Worm (Caenorhabditis elegans) whole organism, young adult: Measurements from ENCODE around the gene F36H5.10.

Source experiments
- B0336.3 ChIP-seq: fragments of 200-800 bp; sonication (Bioruptor generic); IDR thresholded peaks from 2 replicates; pipeline ENCODE4 v1.3.6; 2022; ENCODE audit warnings: missing genetic modification characterization, missing compliant biosample characterization
- F10E7.11 ChIP-seq: sonication (generic microtip); optimal IDR thresholded peaks from 2 replicates; lab custom pipeline; 2017; ENCODE audit warnings: mild to moderate bottlenecking, missing genetic modification characterization, moderate library complexity, missing compliant biosample characterization
- F23B12.7 ChIP-seq: sonication (generic microtip); optimal IDR thresholded peaks from 2 replicates; lab custom pipeline; 2017; ENCODE audit warnings: missing genetic modification characterization, mild to moderate bottlenecking, missing compliant biosample characterization, antibody characterized with exemption, moderate library complexity; ENCODE audit not compliant: insufficient read depth
- F33H1.4 ChIP-seq: fragments of 200-800 bp; sonication (Bioruptor generic); IDR thresholded peaks from 2 replicates; pipeline ENCODE4 v1.3.6; 2022; ENCODE audit warnings: missing genetic modification reagents, missing genetic modification characterization, missing compliant biosample characterization
- F39B2.1 ChIP-seq: fragments of 200-800 bp; sonication (Bioruptor generic); IDR thresholded peaks from 2 replicates; pipeline ENCODE4 v1.3.6; 2022; ENCODE audit warnings: missing genetic modification reagents, missing genetic modification characterization, missing compliant biosample characterization
- Y53F4B.3 ChIP-seq: fragments of 200-800 bp; sonication (Bioruptor generic); IDR thresholded peaks from 2 replicates; pipeline ENCODE4 v1.3.6; 2022; ENCODE audit warnings: missing genetic modification reagents, missing genetic modification characterization, missing compliant biosample characterization
- ama-1 ChIP-seq, 3 experiments: fragments of 150-350 bp in 1 of 3; sonication (generic microtip) in 2 of 3; optimal IDR thresholded peaks; 2 replicates each; lab custom pipeline; 2014 to 2018; ENCODE audit warnings: missing biosample characterization in 2 of 3, missing genetic modification characterization in 2 of 3, missing genetic modification reagents in 2 of 3
- bed-2 ChIP-seq: fragments of 200-800 bp; sonication (Bioruptor generic); IDR thresholded peaks from 2 replicates; pipeline ENCODE4 v1.3.6; 2022; ENCODE audit warnings: missing genetic modification reagents, missing genetic modification characterization, missing compliant biosample characterization
- ceh-27 ChIP-seq: fragments of 200-800 bp; sonication (Bioruptor generic); optimal IDR thresholded peaks from 2 replicates; lab custom pipeline; 2018; ENCODE audit warnings: mild to moderate bottlenecking, missing genetic modification characterization, moderate library complexity, missing compliant biosample characterization
- ceh-40 ChIP-seq: fragments of 200-800 bp; sonication (Bioruptor generic); IDR thresholded peaks from 2 replicates; pipeline ENCODE4 v1.3.6; 2022; ENCODE audit warnings: missing genetic modification characterization, missing compliant biosample characterization
- ceh-79 ChIP-seq: sonication (generic microtip); optimal IDR thresholded peaks from 2 replicates; lab custom pipeline; 2017; ENCODE audit warnings: mild to moderate bottlenecking, missing genetic modification characterization, missing compliant biosample characterization
- egl-18 ChIP-seq: fragments of 200-800 bp; sonication (Bioruptor generic); IDR thresholded peaks from 2 replicates; pipeline ENCODE4 v1.3.6; 2022; ENCODE audit warnings: missing genetic modification reagents, missing genetic modification characterization, missing compliant biosample characterization
- gei-17 ChIP-seq: fragments of 200-800 bp; sonication (Bioruptor generic); optimal IDR thresholded peaks from 2 replicates; lab custom pipeline; 2018; ENCODE audit warnings: mild to moderate bottlenecking, missing genetic modification characterization, missing compliant biosample characterization
- hlh-12 ChIP-seq: sonication (generic microtip); optimal IDR thresholded peaks from 2 replicates; lab custom pipeline; 2016; ENCODE audit warnings: missing genetic modification characterization, missing compliant biosample characterization
- lin-54 ChIP-seq: fragments of 200-800 bp; sonication (Bioruptor generic); optimal IDR thresholded peaks from 2 replicates; lab custom pipeline; 2018; ENCODE audit warnings: mild to moderate bottlenecking, missing genetic modification characterization, missing compliant biosample characterization
- lir-1 ChIP-seq: fragments of 200-800 bp; sonication (Bioruptor generic); conservative IDR thresholded peaks from 2 replicates; pipeline ENCODE4 v1.3.6; 2022; ENCODE audit warnings: missing genetic modification reagents, missing genetic modification characterization, missing compliant biosample characterization
- lsl-1 ChIP-seq: fragments of 200-800 bp; sonication (Bioruptor generic); optimal IDR thresholded peaks from 2 replicates; lab custom pipeline; 2018; ENCODE audit warnings: mild to moderate bottlenecking, missing genetic modification characterization, moderate library complexity, missing compliant biosample characterization
- lsy-27 ChIP-seq: sonication (generic microtip); optimal IDR thresholded peaks from 2 replicates; lab custom pipeline; 2017; ENCODE audit warnings: missing genetic modification characterization, mild to moderate bottlenecking, missing compliant biosample characterization, antibody characterized with exemption, missing genotype, borderline replicate concordance; ENCODE audit not compliant: insufficient read depth
- mel-28 ChIP-seq: sonication (generic microtip); optimal IDR thresholded peaks from 2 replicates; lab custom pipeline; 2016; ENCODE audit warnings: borderline replicate concordance, mild to moderate bottlenecking, missing genetic modification characterization, missing compliant biosample characterization
- mes-4 ChIP-seq: sonication (generic microtip); optimal IDR thresholded peaks from 2 replicates; lab custom pipeline; 2016; ENCODE audit warnings: missing genotype, missing genetic modification characterization, missing compliant biosample characterization
- nhr-179 ChIP-seq: sonication (generic microtip); optimal IDR thresholded peaks from 2 replicates; lab custom pipeline; 2016; ENCODE audit warnings: mild to moderate bottlenecking, missing genetic modification characterization, missing compliant biosample characterization
- nhr-80 ChIP-seq: sonication (generic microtip); optimal IDR thresholded peaks from 2 replicates; lab custom pipeline; 2016; ENCODE audit warnings: missing genetic modification characterization, missing compliant biosample characterization
- nhr-90 ChIP-seq: sonication (generic microtip); optimal IDR thresholded peaks from 2 replicates; lab custom pipeline; 2016; ENCODE audit warnings: missing genotype, mild to moderate bottlenecking, missing genetic modification characterization, missing compliant biosample characterization
- pha-4 ChIP-seq: fragments of 150-350 bp; sonication (generic microtip); optimal IDR thresholded peaks from 2 replicates; lab custom pipeline; 2014; ENCODE audit warnings: missing biosample characterization, missing genetic modification reagents, missing genetic modification characterization
- rcor-1 ChIP-seq: fragments of 200-800 bp; sonication (Bioruptor generic); IDR thresholded peaks from 2 replicates; pipeline ENCODE4 v1.3.6; 2022; ENCODE audit warnings: missing genetic modification reagents, missing genetic modification characterization, missing compliant biosample characterization
- repo-1 ChIP-seq: sonication (generic microtip); optimal IDR thresholded peaks from 2 replicates; lab custom pipeline; 2017; ENCODE audit warnings: mild to moderate bottlenecking, missing genetic modification characterization, missing compliant biosample characterization
- rpc-1 ChIP-seq, 2 experiments: fragments of 150-350 bp in 1 of 2; sonication (generic microtip) in 1 of 2; optimal IDR thresholded peaks; 2 replicates each; lab custom pipeline; 2014 to 2018; ENCODE audit warnings: missing biosample characterization in 1 of 2, missing genetic modification characterization in 1 of 2, missing genetic modification reagents in 1 of 2, missing genotype in 1 of 2
- sea-2 ChIP-seq: fragments of 200-800 bp; sonication (Bioruptor generic); IDR thresholded peaks from 2 replicates; pipeline ENCODE4 v1.3.6; 2022; ENCODE audit warnings: missing genetic modification characterization, missing compliant biosample characterization
- snpc-1.1 ChIP-seq: sonication (generic microtip); optimal IDR thresholded peaks from 2 replicates; lab custom pipeline; 2017; ENCODE audit warnings: missing genetic modification characterization, mild to moderate bottlenecking, missing compliant biosample characterization, antibody characterized with exemption, moderate library complexity, missing genotype, missing genetic modification reagents; ENCODE audit not compliant: insufficient read depth
- tbx-9 ChIP-seq: sonication (generic microtip); optimal IDR thresholded peaks from 2 replicates; lab custom pipeline; 2016; ENCODE audit warnings: borderline replicate concordance, missing genetic modification characterization, inconsistent platforms, missing compliant biosample characterization
- xnd-1 ChIP-seq: sonication (generic microtip); optimal IDR thresholded peaks from 2 replicates; lab custom pipeline; 2016; ENCODE audit warnings: missing genotype, missing genetic modification reagents, missing genetic modification characterization, missing compliant biosample characterization
- zfh-2 ChIP-seq: fragments of 200-800 bp; sonication (Bioruptor generic); conservative IDR thresholded peaks from 2 replicates; pipeline ENCODE4 v1.3.6; 2022; ENCODE audit warnings: missing genetic modification reagents, missing genetic modification characterization, missing compliant biosample characterization
- ztf-18 ChIP-seq: sonication (generic microtip); optimal IDR thresholded peaks from 2 replicates; lab custom pipeline; 2016; ENCODE audit warnings: missing genotype, mild to moderate bottlenecking, missing genetic modification characterization, missing compliant biosample characterization
- ztf-28 ChIP-seq: fragments of 200-800 bp; sonication (Bioruptor generic); IDR thresholded peaks from 2 replicates; pipeline ENCODE4 v1.3.6; 2022; ENCODE audit warnings: missing genetic modification reagents, missing genetic modification characterization, missing compliant biosample characterization
- ztf-6 ChIP-seq: fragments of 200-800 bp; sonication (Bioruptor generic); IDR thresholded peaks from 2 replicates; pipeline ENCODE4 v1.3.6; 2022; ENCODE audit warnings: missing genetic modification reagents, missing genetic modification characterization, missing compliant biosample characterization

F36H5.10 gene

ce11 chrII:1719153-1719552, 38.0 kb upstream of the F36H5.10 start, which contains the start of gene fbxb-48 (continued):
- no peak for TF ChIP-seq ztf-18 (tag; lab: Kevin White, UChicago)

ce11 chrII:1722394-1722793, 34.7 kb upstream of the F36H5.10 start, which contains the start of the genes fbxb-5 and btb-8:
Gene fbxb-5, minus strand, starts transcription at chrII:1722494.
Gene btb-8, plus strand, starts transcription at chrII:1722770.
- TF ChIP-seq ceh-27 (GFP tag; lab: Kevin White, UChicago): no peak
- no peak for TF ChIP-seq ceh-40 (GFP tag; lab: Robert Waterston, UW)
- no peak for TF ChIP-seq F23B12.7 (tag; lab: Kevin White, UChicago)
- no peak for TF ChIP-seq ceh-79 (tag; lab: Kevin White, UChicago)
- TF ChIP-seq snpc-1.1 (tag; lab: Kevin White, UChicago): no peak
- TF ChIP-seq rcor-1: no peak
- TF ChIP-seq pha-4: no peak
- TF ChIP-seq gei-17 (GFP tag; lab: Kevin White, UChicago): no peak
- TF ChIP-seq mes-4 (tag; lab: Kevin White, UChicago): no peak
- TF ChIP-seq sea-2 (GFP tag; lab: Robert Waterston, UW): no peak
- no peak for TF ChIP-seq bed-2 (GFP tag; lab: Robert Waterston, UW)
- no peak for TF ChIP-seq F10E7.11 (tag; lab: Kevin White, UChicago)
- TF ChIP-seq repo-1 (tag; lab: Kevin White, UChicago): no peak
- no peak for TF ChIP-seq lir-1
- no peak for TF ChIP-seq lsy-27
- no peak for TF ChIP-seq ama-1 (optimal IDR thresholded peaks at IDR 0.05; lab: Kevin White, UChicago)
- no peak for TF ChIP-seq ama-1 (GFP tag; optimal IDR thresholded peaks at IDR 0.05; lab: Kevin White, UChicago)

ce11 chrII:1724314-1724713, 32.8 kb upstream of the F36H5.10 start, which contains the start of gene fbxb-11:
Gene fbxb-11, plus strand, starts transcription at chrII:1724614.
- TF ChIP-seq F33H1.4 (GFP tag; lab: Robert Waterston, UW): no peak
- no peak for TF ChIP-seq zfh-2 (GFP tag; lab: Robert Waterston, UW)

- TF ChIP-seq egl-18 (GFP tag; lab: Robert Waterston, UW) (no peak), Y53F4B.3 (GFP tag; lab: Robert Waterston, UW) (no peak), rcor-1 (no peak), lsl-1 (GFP tag; lab: Kevin White, UChicago) (no peak), mel-28 (tag; lab: Kevin White, UChicago) (no peak), nhr-90 (tag; lab: Kevin White, UChicago) (no peak), tbx-9 (no peak), zfh-2 (GFP tag; lab: Robert Waterston, UW) (no peak), ceh-79 (tag; lab: Kevin White, UChicago) (no peak), B0336.3 (GFP tag; lab: Robert Waterston, UW) (no peak), rpc-1 (optimal IDR thresholded peaks at IDR 0.05; lab: Kevin White, UChicago) (no peak), rpc-1 (tag; optimal IDR thresholded peaks at IDR 0.05; lab: Kevin White, UChicago) (no peak), nhr-80 (tag; lab: Kevin White, UChicago) (no peak), hlh-12 (no peak), F39B2.1 (GFP tag; lab: Robert Waterston, UW) (no peak), repo-1 (tag; lab: Kevin White, UChicago) (no peak), ztf-6 (no peak), lin-54 (GFP tag; lab: Kevin White, UChicago) (no peak), nhr-179 (no peak), xnd-1 (tag; lab: Kevin White, UChicago) (no peak), ztf-28 (GFP tag; lab: Robert Waterston, UW) (no peak)
Measured at ce11 chrII:1725735-1726134, 31.4 kb upstream of the F36H5.10 start, which contains the start of gene F45C12.17. Gene F45C12.17, plus strand, starts transcription at chrII:1726111.
